Fruit fly (Drosophila melanogaster): ENCODE results near the gene BicC.

BicC gene

dm6 chr2L:16041727-16042126 lies at the start of gene BicC, which contains the start of gene CG45084:
TSS of gene BicC (plus strand) at chr2L:16042047.
TSS of gene CG45084 (plus strand) at chr2L:16042047.
- no peak for TF ChIP-seq psq (optimal IDR thresholded peaks at IDR 0.05)
- no peak for TF ChIP-seq Sin3A (optimal IDR thresholded peaks at IDR 0.05)
- TF ChIP-seq ttk (optimal IDR thresholded peaks at IDR 0.05), result no peak
- no peak for TF ChIP-seq h (optimal IDR thresholded peaks at IDR 0.05)
- no peak for TF ChIP-seq insv (optimal IDR thresholded peaks at IDR 0.05)
- TF ChIP-seq Myc (optimal IDR thresholded peaks at IDR 0.05), result no peak

- TF ChIP-seq ttk (optimal IDR thresholded peaks at IDR 0.05), result no peak
- no peak for TF ChIP-seq psq (optimal IDR thresholded peaks at IDR 0.05)
- TF ChIP-seq insv (optimal IDR thresholded peaks at IDR 0.05), result no peak
- no peak for TF ChIP-seq Myc (optimal IDR thresholded peaks at IDR 0.05)
- TF ChIP-seq Sin3A (optimal IDR thresholded peaks at IDR 0.05), result no peak
- TF ChIP-seq h (optimal IDR thresholded peaks at IDR 0.05), result no peak
These were observed 41.6 kb upstream of the BicC start, which contains the start of gene beat-Ic for dm6 chr2L:16000199-16000598. TSS of gene beat-Ic (plus strand) at chr2L:16000291.

DNA sequence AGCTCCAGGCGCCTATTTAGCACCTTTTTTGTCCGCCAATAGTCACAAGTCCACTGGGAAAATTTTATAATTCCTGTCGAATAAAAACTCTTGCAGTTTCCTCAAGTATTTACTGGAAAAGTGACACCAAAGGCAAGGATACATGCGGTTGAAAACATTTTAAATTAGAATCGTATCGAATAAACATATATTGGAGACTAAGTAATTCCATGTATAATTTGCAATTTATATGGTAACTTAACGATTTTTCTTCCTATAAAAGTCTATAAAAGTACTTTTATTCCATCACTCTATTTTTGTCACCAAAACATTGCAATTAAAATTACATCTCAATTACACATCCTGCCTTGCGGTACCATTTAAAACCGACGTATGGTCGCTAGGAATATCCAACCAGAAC lies 38.3 kb upstream of the BicC start, which contains the start of gene CG34167:
TSS of gene CG34167 (minus strand) at position 101 of the 400 bp plus-strand sequence.
- TF ChIP-seq ttk (optimal IDR thresholded peaks at IDR 0.05), result no peak
- TF ChIP-seq insv (optimal IDR thresholded peaks at IDR 0.05), result no peak
- TF ChIP-seq psq (optimal IDR thresholded peaks at IDR 0.05), result no peak
- no peak for TF ChIP-seq h (optimal IDR thresholded peaks at IDR 0.05)
- no peak for TF ChIP-seq Myc (optimal IDR thresholded peaks at IDR 0.05)
- TF ChIP-seq Sin3A (optimal IDR thresholded peaks at IDR 0.05), result no peak

dm6 chr2L:16004025-16004424 lies 37.8 kb upstream of the BicC start, which contains the start of the genes CG13245 and CG43816:
TSS of gene CG13245 (plus strand) at chr2L:16004325.
TSS of gene CG43816 (plus strand) at chr2L:16004325.
- no peak for TF ChIP-seq h (optimal IDR thresholded peaks at IDR 0.05)
- TF ChIP-seq insv (optimal IDR thresholded peaks at IDR 0.05), result no peak
- TF ChIP-seq Sin3A (optimal IDR thresholded peaks at IDR 0.05), result no peak
- no peak for TF ChIP-seq ttk (optimal IDR thresholded peaks at IDR 0.05)
- TF ChIP-seq psq (optimal IDR thresholded peaks at IDR 0.05), result no peak
- no peak for TF ChIP-seq Myc (optimal IDR thresholded peaks at IDR 0.05)

DNA sequence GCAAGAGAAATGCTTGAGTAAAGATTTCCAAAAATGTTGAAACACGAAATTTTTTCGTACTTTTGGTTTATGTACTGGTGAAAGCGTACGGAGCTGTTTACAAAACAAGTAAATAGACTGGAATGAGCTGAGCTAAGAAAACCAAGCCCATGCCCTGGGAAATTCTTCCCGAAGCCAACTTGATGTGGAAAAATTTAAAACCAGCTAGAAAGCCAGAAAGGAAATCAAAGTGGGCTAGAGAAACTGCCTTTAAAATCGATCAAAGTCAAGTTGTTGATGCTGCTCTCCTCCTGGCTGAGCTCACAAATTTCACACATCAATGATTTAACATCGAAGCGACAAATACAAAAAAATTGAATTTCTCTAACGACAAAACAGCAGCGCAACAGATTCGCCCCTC lies 35.7 kb upstream of the BicC start, which contains the start of gene CG31820:
TSS of gene CG31820 (minus strand) at position 101 of the 400 bp plus-strand sequence.
- no peak for TF ChIP-seq Myc (optimal IDR thresholded peaks at IDR 0.05)
- TF ChIP-seq Sin3A (optimal IDR thresholded peaks at IDR 0.05), result no peak
- TF ChIP-seq h (optimal IDR thresholded peaks at IDR 0.05), result no peak
- TF ChIP-seq psq (optimal IDR thresholded peaks at IDR 0.05), result no peak
- no peak for TF ChIP-seq ttk (optimal IDR thresholded peaks at IDR 0.05)
- no peak for TF ChIP-seq insv (optimal IDR thresholded peaks at IDR 0.05)

- TF ChIP-seq h (optimal IDR thresholded peaks at IDR 0.05) (no peak), Myc (optimal IDR thresholded peaks at IDR 0.05) (no peak), ttk (optimal IDR thresholded peaks at IDR 0.05) (no peak), insv (optimal IDR thresholded peaks at IDR 0.05) (no peak), psq (optimal IDR thresholded peaks at IDR 0.05) (no peak), Sin3A (optimal IDR thresholded peaks at IDR 0.05) (no peak)
These were observed 15.2 kb upstream of the BicC start for dm6 chr2L:16026693-16027092.

- TF ChIP-seq psq (optimal IDR thresholded peaks at IDR 0.05), result no peak
- TF ChIP-seq Sin3A (optimal IDR thresholded peaks at IDR 0.05), result no peak
- no peak for TF ChIP-seq insv (optimal IDR thresholded peaks at IDR 0.05)
- no peak for TF ChIP-seq ttk (optimal IDR thresholded peaks at IDR 0.05)
- no peak for TF ChIP-seq Myc (optimal IDR thresholded peaks at IDR 0.05)
- TF ChIP-seq h (optimal IDR thresholded peaks at IDR 0.05), result no peak
These were observed 1.6 kb upstream of the BicC start for dm6 chr2L:16040255-16040654.

DNA sequence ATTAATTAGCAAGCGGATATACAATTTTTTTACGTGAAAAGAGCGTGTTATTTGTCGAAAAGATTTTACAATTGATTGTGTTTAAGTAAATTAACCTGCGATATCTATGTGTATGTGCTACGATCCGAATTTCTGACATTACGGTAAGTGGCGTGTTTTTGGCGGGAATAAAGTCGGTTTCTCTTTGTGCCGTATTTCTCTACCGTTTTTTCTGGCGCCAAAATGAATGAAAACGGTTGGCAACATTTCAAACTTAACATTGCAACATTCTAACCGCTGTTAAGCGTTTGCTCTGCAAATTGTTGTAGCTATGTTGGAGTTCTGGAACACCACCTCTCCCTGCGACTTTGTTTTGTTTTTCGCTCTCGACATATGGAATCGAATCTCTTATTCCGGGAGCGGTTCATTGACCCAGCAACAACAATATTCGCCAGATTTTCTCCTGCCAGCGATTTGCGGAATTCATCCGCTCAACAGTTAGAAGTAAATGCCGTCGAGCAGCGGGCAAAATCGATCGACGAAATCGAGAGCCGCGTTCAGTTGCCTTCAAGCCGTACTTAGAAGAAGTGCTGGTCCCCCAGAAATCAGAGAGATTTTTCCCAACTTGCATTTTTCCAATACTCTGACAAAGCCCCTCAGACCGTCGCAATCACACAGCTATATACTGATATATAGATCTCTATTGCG lies 681 bp downstream of the BicC start:
- TF ChIP-seq ttk (optimal IDR thresholded peaks at IDR 0.05), result no peak
- TF ChIP-seq insv (optimal IDR thresholded peaks at IDR 0.05), result no peak
- TF ChIP-seq Myc (optimal IDR thresholded peaks at IDR 0.05), result no peak
- no peak for TF ChIP-seq Sin3A (optimal IDR thresholded peaks at IDR 0.05)
- no peak for TF ChIP-seq h (optimal IDR thresholded peaks at IDR 0.05)
- TF ChIP-seq psq (optimal IDR thresholded peaks at IDR 0.05), result no peak

DNA sequence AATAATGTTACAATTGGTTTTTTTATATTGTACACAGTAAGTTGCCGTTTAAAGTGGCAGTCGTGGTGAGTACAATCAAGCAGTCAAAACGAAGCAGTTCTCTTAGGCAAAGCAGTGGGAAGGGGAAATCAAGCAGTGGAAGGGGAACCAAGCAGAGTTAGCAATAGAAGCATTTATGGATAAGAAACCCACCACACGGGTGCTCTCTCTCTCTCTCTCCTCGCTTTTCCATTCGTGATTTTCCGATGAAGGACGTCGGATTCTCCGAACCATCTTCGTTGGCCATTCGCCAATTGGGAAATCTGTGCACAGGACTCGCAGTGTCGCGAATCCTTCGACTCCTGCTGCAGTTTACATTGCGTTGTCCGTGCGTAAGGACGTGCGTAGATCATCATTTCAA lies 7.8 kb downstream of the BicC start, which contains the start of gene beat-Ia:
TSS of gene beat-Ia (plus strand) at position 319 of the 400 bp plus-strand sequence.
- TF ChIP-seq h (optimal IDR thresholded peaks at IDR 0.05) (no peak), Myc (optimal IDR thresholded peaks at IDR 0.05) (no peak), ttk (optimal IDR thresholded peaks at IDR 0.05) (no peak), insv (optimal IDR thresholded peaks at IDR 0.05) (no peak), Sin3A (optimal IDR thresholded peaks at IDR 0.05) (no peak), psq (optimal IDR thresholded peaks at IDR 0.05) (no peak)

DNA sequence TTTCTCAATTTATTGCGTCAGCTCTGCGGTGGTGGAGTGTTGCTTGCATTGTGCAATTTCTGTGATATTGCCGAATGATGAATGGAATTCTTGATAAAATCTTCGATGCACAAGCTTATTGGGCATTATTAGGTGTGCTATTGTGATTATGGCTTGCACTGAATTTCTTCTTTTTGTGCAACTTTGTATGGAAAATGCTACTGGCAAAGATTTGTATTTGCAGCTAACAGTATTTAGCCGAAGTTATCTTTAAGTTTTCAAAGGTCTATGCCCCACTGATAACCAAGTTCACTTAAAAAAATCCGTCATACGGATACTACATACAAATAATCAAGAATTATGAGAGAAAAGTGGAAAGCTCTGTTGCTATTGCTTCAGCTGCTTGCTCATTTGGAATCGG lies 52.9 kb downstream of the BicC start, which contains the start of gene CG4891:
TSS of gene CG4891 (plus strand) at position 301 of the 400 bp plus-strand sequence.
- TF ChIP-seq Sin3A (optimal IDR thresholded peaks at IDR 0.05) (no peak), psq (optimal IDR thresholded peaks at IDR 0.05) (no peak), h (optimal IDR thresholded peaks at IDR 0.05) (no peak), insv (optimal IDR thresholded peaks at IDR 0.05) (no peak), ttk (optimal IDR thresholded peaks at IDR 0.05) (no peak), Myc (optimal IDR thresholded peaks at IDR 0.05) (no peak)
